Fruit fly (Drosophila melanogaster) whole organism, embryonic: ENCODE results near the gene Ns4.

Source experiments
- Adf1 ChIP-seq: fragments of 200-800 bp; sonication (Bioruptor generic); IDR thresholded peaks from 2 replicates; pipeline ENCODE4 v1.3.6; 2022; ENCODE audit warnings: missing biosample characterization, missing genetic modification characterization
- Awh ChIP-seq: fragments of 200-800 bp; sonication (Bioruptor generic); IDR thresholded peaks from 2 replicates; pipeline ENCODE4, ENCODE4 v1.3.6; 2022; ENCODE audit warnings: missing biosample characterization, missing genetic modification characterization
- CG13287 ChIP-seq: fragments of 200-800 bp; sonication (Bioruptor generic); IDR thresholded peaks from 2 replicates; pipeline ENCODE4 v1.3.6; 2022; ENCODE audit warnings: missing biosample characterization, missing genetic modification characterization; ENCODE audit not compliant: partially characterized antibody
- CG14710 ChIP-seq: fragments of 200-800 bp; sonication (Bioruptor generic); optimal IDR thresholded peaks from 3 replicates; lab custom pipeline; 2019; ENCODE audit warnings: missing biosample characterization, mild to moderate bottlenecking, missing genetic modification characterization, moderate library complexity
- CG16779 ChIP-seq: fragments of 200-800 bp; sonication (Bioruptor generic); IDR thresholded peaks from 2 replicates; pipeline ENCODE4 v1.3.6; 2022; ENCODE audit warnings: missing biosample characterization, missing genetic modification characterization
- CG16813 ChIP-seq: fragments of 200-800 bp; sonication (Bioruptor generic); IDR thresholded peaks from 3 replicates; pipeline ENCODE4 v1.3.6; 2022; ENCODE audit warnings: missing biosample characterization, missing genetic modification characterization; ENCODE audit not compliant: partially characterized antibody
- CG17568 ChIP-seq: fragments of 200-800 bp; sonication (Bioruptor generic); optimal IDR thresholded peaks from 2 replicates; lab custom pipeline; 2018; ENCODE audit warnings: missing biosample characterization, mild to moderate bottlenecking, missing genetic modification characterization, moderate library complexity
- CG17802 ChIP-seq: fragments of 200-800 bp; sonication (Bioruptor generic); optimal IDR thresholded peaks from 2 replicates; lab custom pipeline; 2018; ENCODE audit warnings: missing biosample characterization, mild to moderate bottlenecking, missing genetic modification characterization, moderate library complexity
- CG3847 ChIP-seq: fragments of 200-800 bp; sonication (Bioruptor generic); IDR thresholded peaks from 2 replicates; pipeline ENCODE4 v1.3.6; 2022; ENCODE audit warnings: missing biosample characterization, missing genetic modification characterization
- CG3995 ChIP-seq: fragments of 200-800 bp; sonication (Bioruptor generic); optimal IDR thresholded peaks from 3 replicates; lab custom pipeline; 2016; ENCODE audit warnings: missing biosample characterization, missing genetic modification characterization
- CG4282 ChIP-seq: fragments of 200-800 bp; sonication (Bioruptor generic); optimal IDR thresholded peaks from 2 replicates; lab custom pipeline; 2016; ENCODE audit warnings: missing biosample characterization, missing genetic modification characterization
- CG4328 ChIP-seq: fragments of 200-800 bp; sonication (Bioruptor generic); optimal IDR thresholded peaks from 3 replicates; lab custom pipeline; 2017; ENCODE audit warnings: missing biosample characterization, missing genetic modification reagents, missing genetic modification characterization
- Dfd ChIP-seq, 2 experiments: fragments of >200 bp; optimal IDR thresholded peaks; 2 replicates each; lab custom pipeline; 2017; ENCODE audit warnings: missing biosample characterization in 2 of 2, missing genetic modification characterization in 2 of 2
- Ets97D ChIP-seq: fragments of 200-800 bp; sonication (Bioruptor generic); optimal IDR thresholded peaks from 3 replicates; lab custom pipeline; 2016; ENCODE audit warnings: missing biosample characterization, missing genetic modification characterization
- H2.0 ChIP-seq: fragments of 200-800 bp; sonication (Bioruptor generic); IDR thresholded peaks from 2 replicates; pipeline ENCODE4 v1.3.6; 2022; ENCODE audit warnings: missing biosample characterization, missing genetic modification characterization
- HLH3B ChIP-seq: fragments of 200-800 bp; sonication (Bioruptor generic); IDR thresholded peaks from 2 replicates; pipeline ENCODE4 v1.3.6; 2022; ENCODE audit warnings: missing biosample characterization, missing genetic modification characterization
- HLHmδ ChIP-seq: fragments of 200-800 bp; sonication (Bioruptor generic); optimal IDR thresholded peaks from 2 replicates; lab custom pipeline; 2018; ENCODE audit warnings: missing biosample characterization, mild to moderate bottlenecking, missing genetic modification characterization, moderate library complexity
- Hmx ChIP-seq: fragments of 200-800 bp; sonication (Bioruptor generic); optimal IDR thresholded peaks from 2 replicates; lab custom pipeline; 2016; ENCODE audit warnings: missing biosample characterization, missing genetic modification characterization
- Hr78 ChIP-seq, 2 experiments: fragments of 200-800 bp in 1 of 2; fragments of >200 bp in 1 of 2; sonication (Bioruptor generic) in 1 of 2; optimal IDR thresholded peaks; 2 replicates each; lab custom pipeline; 2017 to 2019; ENCODE audit warnings: missing biosample characterization in 2 of 2, missing genetic modification characterization in 2 of 2, mild to moderate bottlenecking in 1 of 2, moderate library complexity in 1 of 2
- Jarid2 ChIP-seq: fragments of 200-800 bp; sonication (Bioruptor generic); optimal IDR thresholded peaks from 3 replicates; lab custom pipeline; 2017; ENCODE audit warnings: mild to moderate bottlenecking, missing biosample characterization, missing genetic modification reagents, missing genetic modification characterization
- NC2α ChIP-seq: fragments of 200-800 bp; sonication (Bioruptor generic); optimal IDR thresholded peaks from 2 replicates; lab custom pipeline; 2016; ENCODE audit warnings: missing biosample characterization, missing genetic modification characterization
- Opbp ChIP-seq: fragments of 200-800 bp; sonication (Bioruptor generic); IDR thresholded peaks from 3 replicates; pipeline ENCODE4 v1.3.6; 2022; ENCODE audit warnings: missing biosample characterization, missing genetic modification characterization; ENCODE audit not compliant: partially characterized antibody
- Sin3A ChIP-seq: fragments of >200 bp; optimal IDR thresholded peaks from 2 replicates; lab custom pipeline; 2018
- chinmo ChIP-seq: fragments of 200-800 bp; sonication (Bioruptor generic); IDR thresholded peaks from 4 replicates; pipeline ENCODE4 v1.3.6; 2022; ENCODE audit warnings: missing biosample characterization, missing genetic modification characterization; ENCODE audit not compliant: partially characterized antibody
- chm ChIP-seq: fragments of 200-800 bp; sonication (Bioruptor generic); IDR thresholded peaks from 2 replicates; pipeline ENCODE4 v1.3.6; 2022; ENCODE audit warnings: missing biosample characterization, missing genetic modification characterization
- chn ChIP-seq: fragments of 200-800 bp; sonication (Bioruptor generic); optimal IDR thresholded peaks from 2 replicates; lab custom pipeline; 2016; ENCODE audit warnings: missing biosample characterization, missing genetic modification characterization
- ci ChIP-seq: fragments of 200-800 bp; sonication (Bioruptor generic); IDR thresholded peaks from 3 replicates; pipeline ENCODE4 v1.3.6; 2022; ENCODE audit warnings: missing biosample characterization, missing genetic modification characterization
- crol ChIP-seq: fragments of 200-800 bp; sonication (Bioruptor generic); IDR thresholded peaks from 2 replicates; pipeline ENCODE4 v1.3.6; 2022; ENCODE audit warnings: missing biosample characterization, missing genetic modification characterization
- da ChIP-seq: fragments of 200-800 bp; sonication (Bioruptor generic); optimal IDR thresholded peaks from 2 replicates; lab custom pipeline; 2016; ENCODE audit warnings: missing biosample characterization, missing genetic modification characterization
- dimm ChIP-seq: fragments of 200-800 bp; sonication (Bioruptor generic); IDR thresholded peaks from 2 replicates; pipeline ENCODE4 v1.3.6; 2022; ENCODE audit warnings: missing biosample characterization, missing genetic modification characterization
- dpn ChIP-seq, 2 experiments: fragments of 200-800 bp; sonication (Bioruptor generic); optimal IDR thresholded peaks; 3 replicates each; lab custom pipeline; 2016; ENCODE audit warnings: missing biosample characterization in 2 of 2, missing genetic modification characterization in 2 of 2
- fd64A ChIP-seq: fragments of 200-800 bp; sonication (Bioruptor generic); optimal IDR thresholded peaks from 3 replicates; lab custom pipeline; 2018; ENCODE audit warnings: missing biosample characterization, mild to moderate bottlenecking, missing genetic modification characterization
- fd96Cb ChIP-seq: fragments of 200-800 bp; sonication (Bioruptor generic); optimal IDR thresholded peaks from 2 replicates; lab custom pipeline; 2018; ENCODE audit warnings: missing biosample characterization, mild to moderate bottlenecking, missing genetic modification characterization, moderate library complexity
- ftz-f1 ChIP-seq: fragments of 200-800 bp; sonication (Bioruptor generic); optimal IDR thresholded peaks from 2 replicates; lab custom pipeline; 2016; ENCODE audit warnings: missing biosample characterization, missing genetic modification characterization
- fu2 ChIP-seq: fragments of 200-800 bp; sonication (Bioruptor generic); optimal IDR thresholded peaks from 2 replicates; lab custom pipeline; 2016; ENCODE audit warnings: missing biosample characterization, missing genetic modification characterization
- grau ChIP-seq: fragments of 200-800 bp; optimal IDR thresholded peaks from 3 replicates; lab custom pipeline; 2019; ENCODE audit warnings: missing biosample characterization, mild to moderate bottlenecking, missing genetic modification characterization, moderate library complexity
- gsb ChIP-seq: fragments of 200-800 bp; sonication (Bioruptor generic); IDR thresholded peaks from 2 replicates; pipeline ENCODE4 v1.3.6; 2022; ENCODE audit warnings: missing biosample characterization, missing genetic modification characterization
- kah ChIP-seq: fragments of 200-800 bp; sonication (Bioruptor generic); optimal IDR thresholded peaks from 2 replicates; lab custom pipeline; 2018; ENCODE audit warnings: missing biosample characterization, mild to moderate bottlenecking, missing genetic modification characterization
- lbe ChIP-seq: fragments of 200-800 bp; sonication (Bioruptor generic); optimal IDR thresholded peaks from 2 replicates; lab custom pipeline; 2016; ENCODE audit warnings: missing biosample characterization, mild to moderate bottlenecking, missing genetic modification characterization
- lmd ChIP-seq: fragments of 200-800 bp; sonication (Bioruptor generic); IDR thresholded peaks from 2 replicates; pipeline ENCODE4 v1.3.6; 2022; ENCODE audit warnings: missing biosample characterization, missing genetic modification characterization
- oc ChIP-seq: fragments of 200-800 bp; sonication (Bioruptor generic); optimal IDR thresholded peaks from 2 replicates; lab custom pipeline; 2018; ENCODE audit warnings: missing biosample characterization, mild to moderate bottlenecking, missing genetic modification characterization, moderate library complexity
- peb ChIP-seq: fragments of 200-800 bp; sonication (Bioruptor generic); IDR thresholded peaks from 2 replicates; pipeline ENCODE4 v1.3.6; 2022; ENCODE audit warnings: missing biosample characterization, missing genetic modification characterization
- pho ChIP-seq: fragments of 200-800 bp; sonication (Bioruptor generic); optimal IDR thresholded peaks from 2 replicates; lab custom pipeline; 2016; ENCODE audit warnings: missing biosample characterization, missing genetic modification characterization
- pita ChIP-seq: fragments of 200-800 bp; sonication (Bioruptor generic); optimal IDR thresholded peaks from 2 replicates; lab custom pipeline; 2017; ENCODE audit warnings: missing biosample characterization, mild to moderate bottlenecking, missing genetic modification characterization
- pum ChIP-seq: fragments of 200-800 bp; sonication (Bioruptor generic); optimal IDR thresholded peaks from 2 replicates; lab custom pipeline; 2016; ENCODE audit warnings: missing biosample characterization, missing genetic modification characterization
- sens-2 ChIP-seq: fragments of 200-800 bp; sonication (Bioruptor generic); IDR thresholded peaks from 2 replicates; pipeline ENCODE4 v1.3.6; 2022; ENCODE audit warnings: missing biosample characterization, missing genetic modification characterization
- sima ChIP-seq: fragments of 200-800 bp; sonication (Bioruptor generic); optimal IDR thresholded peaks from 2 replicates; lab custom pipeline; 2016; ENCODE audit warnings: missing biosample characterization, missing genetic modification characterization
- sisA ChIP-seq: fragments of 200-800 bp; sonication (Bioruptor generic); IDR thresholded peaks from 2 replicates; pipeline ENCODE4 v1.3.6; 2022; ENCODE audit warnings: missing biosample characterization, missing genetic modification characterization
- stwl ChIP-seq: fragments of 200-800 bp; sonication (Bioruptor generic); optimal IDR thresholded peaks from 3 replicates; lab custom pipeline; 2018; ENCODE audit warnings: missing biosample characterization, mild to moderate bottlenecking, missing genetic modification characterization, moderate library complexity
- tin ChIP-seq: fragments of 200-800 bp; sonication (Bioruptor generic); optimal IDR thresholded peaks from 3 replicates; lab custom pipeline; 2016; ENCODE audit warnings: missing biosample characterization, missing genetic modification characterization
- tup ChIP-seq: fragments of 200-800 bp; sonication (Bioruptor generic); optimal IDR thresholded peaks from 2 replicates; lab custom pipeline; 2016; ENCODE audit warnings: missing biosample characterization, mild to moderate bottlenecking, missing genetic modification characterization, moderate library complexity

Ns4 gene

DNA sequence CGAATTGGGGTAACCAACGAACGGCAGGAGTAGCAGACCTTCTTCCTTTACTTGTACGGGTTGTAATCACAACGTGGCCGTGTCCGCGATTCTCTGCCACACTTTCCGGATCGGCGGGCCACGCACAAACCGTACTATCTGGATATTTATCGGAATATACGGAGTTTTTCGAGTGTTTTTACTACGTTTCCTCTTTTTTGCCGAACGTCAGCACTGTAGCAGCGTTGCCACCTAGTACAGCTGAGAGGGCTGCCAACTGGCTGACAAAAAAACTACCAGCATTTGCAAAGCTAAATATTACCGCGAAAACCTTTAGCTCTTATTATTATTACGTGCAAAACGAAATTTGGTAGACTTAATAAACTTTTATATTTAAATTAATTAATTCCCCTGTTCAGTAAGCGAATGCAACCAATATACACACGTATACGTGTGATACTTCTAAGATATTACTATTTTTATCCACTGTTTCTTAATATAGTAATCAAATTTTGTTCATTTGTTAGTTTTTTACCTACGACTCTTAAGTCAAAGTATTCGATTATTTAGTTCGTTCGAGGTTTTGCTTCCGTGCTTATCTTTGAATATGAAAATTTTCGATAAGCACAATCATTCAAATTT lies 18.1 kb upstream of the Ns4 start, which contains the start of gene TM9SF2 (continued):
- TF ChIP-seq sens-2 (GFP tag; lab: Robert Waterston, UW) (0 out of 2 replicates have a peak, but pooled peaks have one; percentile 8), crol (GFP tag; lab: Robert Waterston, UW) (no peak), Hmx (GFP tag; lab: Kevin White, UChicago) (peak; percentile 4), lmd (GFP tag; lab: Robert Waterston, UW) (peak; percentile 43; the same call in 1 of the 2 replicates), chn (peak; percentile 36), tup (GFP tag; lab: Kevin White, UChicago) (no peak), oc (no peak), CG3995 (GFP tag; lab: Kevin White, UChicago) (no peak), CG16813 (GFP tag; lab: Robert Waterston, UW) (no peak), pita (no peak), CG16779 (GFP tag; lab: Robert Waterston, UW) (no peak), dpn (GFP tag; optimal IDR thresholded peaks at IDR 0.05; lab: Kevin White, UChicago) (peak in 1 of 2 experiments; percentile 11), Adf1 (GFP tag; lab: Robert Waterston, UW) (no peak), chm (GFP tag; lab: Robert Waterston, UW) (no peak), Dfd (GFP tag; optimal IDR thresholded peaks at IDR 0.05; lab: Kevin White, UChicago) (no peak), Jarid2 (GFP tag; lab: Kevin White, UChicago) (no peak), sima (GFP tag; lab: Kevin White, UChicago) (no peak), Sin3A (lab: Kevin White, UChicago) (no peak), sisA (GFP tag; lab: Robert Waterston, UW) (peak; percentile 25; the same call in 1 of the 2 replicates), chinmo (GFP tag; lab: Robert Waterston, UW) (no peak), CG17568 (GFP tag; lab: Kevin White, UChicago) (no peak), CG13287 (no peak), fd96Cb (tag; lab: Kevin White, UChicago) (no peak), Hr78 (GFP tag; optimal IDR thresholded peaks at IDR 0.05; lab: Kevin White, UChicago) (no peak), stwl (no peak), fu2 (GFP tag; lab: Kevin White, UChicago) (no peak), ci (GFP tag; lab: Robert Waterston, UW) (no peak), Opbp (GFP tag; lab: Robert Waterston, UW) (no peak), NC2α (GFP tag; lab: Kevin White, UChicago) (no peak), dimm (GFP tag; lab: Robert Waterston, UW) (no peak), CG3847 (GFP tag; lab: Robert Waterston, UW) (peak; percentile 64), pum (GFP tag; lab: Kevin White, UChicago) (no peak), kah (GFP tag; lab: Kevin White, UChicago) (no peak), CG4328 (no peak), da (GFP tag; lab: Kevin White, UChicago) (no peak), Ets97D (GFP tag; lab: Kevin White, UChicago) (peak; percentile 17), HLH3B (GFP tag; lab: Robert Waterston, UW) (no peak), CG17802 (tag; lab: Kevin White, UChicago) (no peak), HLHmδ (no peak), pho (peak; percentile 7), H2.0 (GFP tag; lab: Robert Waterston, UW) (no peak), fd64A (GFP tag; lab: Kevin White, UChicago) (no peak), gsb (GFP tag; lab: Robert Waterston, UW) (no peak), CG14710 (tag; lab: Kevin White, UChicago) (peak; percentile 27), CG4282 (GFP tag; lab: Kevin White, UChicago) (no peak), grau (no peak), ftz-f1 (GFP tag; lab: Kevin White, UChicago) (no peak), peb (no peak), tin (GFP tag; lab: Kevin White, UChicago) (peak; percentile 41), lbe (GFP tag; lab: Kevin White, UChicago) (no peak), Awh (GFP tag; lab: Robert Waterston, UW) (no peak)
